Fruit fly (Drosophila melanogaster) whole organism: ENCODE results near the gene Prx4.

Experiments
- CG8478 ChIP-seq: fragments of >200 bp; optimal IDR thresholded peaks from 2 replicates; lab custom pipeline; 2018; ENCODE audit warnings: inconsistent platforms
- Dll ChIP-seq: fragments of >200 bp; optimal IDR thresholded peaks from 2 replicates; lab custom pipeline; 2017
- EcR ChIP-seq, 2 experiments: fragments of >200 bp; optimal IDR thresholded peaks; 2 replicates each; lab custom pipeline; 2017; ENCODE audit warnings: missing biosample characterization in 2 of 2, missing genetic modification characterization in 2 of 2, missing genetic modification reagents in 2 of 2
- pan ChIP-seq: fragments of >200 bp; optimal IDR thresholded peaks from 2 replicates; lab custom pipeline; 2017
- psq ChIP-seq: fragments of >200 bp; optimal IDR thresholded peaks from 2 replicates; lab custom pipeline; 2017
- usp ChIP-seq: fragments of >200 bp; optimal IDR thresholded peaks from 2 replicates; lab custom pipeline; 2017; ENCODE audit warnings: missing biosample characterization, missing genetic modification characterization, mixed read lengths

Gene Prx4

dm6 chr3L:3037822-3038563, 4.2 kb upstream of the Prx4 start:
- no peak for TF ChIP-seq EcR (GFP tag; optimal IDR thresholded peaks at IDR 0.05; lab: Kevin White, UChicago)
- TF ChIP-seq Dll, result no peak
- no peak for TF ChIP-seq pan
- TF ChIP-seq CG8478 (lab: Kevin White, UChicago), result no peak
- no peak for TF ChIP-seq psq

dm6 chr3L:3045256-3045743, 3.1 kb downstream of the Prx4 start:
- TF ChIP-seq Dll (no peak), psq (no peak), EcR (GFP tag; optimal IDR thresholded peaks at IDR 0.05; lab: Kevin White, UChicago) (no peak), usp (no peak), CG8478 (lab: Kevin White, UChicago) (no peak)

dm6 chr3L:3046325-3047156, 4.4 kb downstream of the Prx4 start, which contains the start of the genes scramb2 and Sk2:
Gene scramb2 (minus strand): TSS chr3L:3046812.
Gene Sk2 (plus strand): TSS chr3L:3047087.
- peak; percentile 52 for TF ChIP-seq Dll
- TF ChIP-seq CG8478 (lab: Kevin White, UChicago), result no peak

- TF ChIP-seq EcR (GFP tag; optimal IDR thresholded peaks at IDR 0.05; lab: Kevin White, UChicago) (no peak), CG8478 (lab: Kevin White, UChicago) (no peak), psq (no peak), pan (no peak), usp (no peak), Dll (no peak)
These were observed 6.5 kb downstream of the Prx4 start for dm6 chr3L:3048647-3049046.

- TF ChIP-seq EcR (GFP tag; optimal IDR thresholded peaks at IDR 0.05; lab: Kevin White, UChicago), result no peak
- TF ChIP-seq CG8478 (lab: Kevin White, UChicago), result no peak
- TF ChIP-seq pan, result no peak
- TF ChIP-seq psq, result no peak
- TF ChIP-seq Dll, result no peak
- TF ChIP-seq usp, result no peak
These were observed 8.0 kb downstream of the Prx4 start, which contains the start of gene CG32485 for dm6 chr3L:3050185-3050584. Gene CG32485 (plus strand): TSS chr3L:3050323.

dm6 chr3L:3052110-3052871, 10.1 kb downstream of the Prx4 start, which contains the start of gene CG1271:
Gene CG1271 (plus strand): TSS chr3L:3052514.
- no peak for TF ChIP-seq psq
- no peak for TF ChIP-seq usp
- no peak for TF ChIP-seq Dll
- TF ChIP-seq pan, result no peak

- TF ChIP-seq Dll, result no peak
- no peak for TF ChIP-seq usp
- TF ChIP-seq CG8478 (lab: Kevin White, UChicago), result no peak
- no peak for TF ChIP-seq psq
- TF ChIP-seq pan, result no peak
- no peak for TF ChIP-seq EcR (GFP tag; optimal IDR thresholded peaks at IDR 0.05; lab: Kevin White, UChicago)
These were observed 11.9 kb downstream of the Prx4 start for dm6 chr3L:3054099-3054498.

dm6 chr3L:3054851-3055250, 12.7 kb downstream of the Prx4 start, which contains the start of gene CG16753:
Gene CG16753 (plus strand): TSS chr3L:3055079.
- TF ChIP-seq pan (no peak), EcR (GFP tag; optimal IDR thresholded peaks at IDR 0.05; lab: Kevin White, UChicago) (no peak), Dll (no peak), psq (no peak), CG8478 (lab: Kevin White, UChicago) (no peak)

- TF ChIP-seq EcR (GFP tag; optimal IDR thresholded peaks at IDR 0.05; lab: Kevin White, UChicago), result peak in 1 of 2 experiments; percentile 57
- no peak for TF ChIP-seq pan
These were observed 17.1 kb downstream of the Prx4 start for dm6 chr3L:3058970-3059883.

dm6 chr3L:3060054-3060979, 18.2 kb downstream of the Prx4 start:
- no peak for TF ChIP-seq psq
- no peak for TF ChIP-seq pan
- TF ChIP-seq EcR (GFP tag; optimal IDR thresholded peaks at IDR 0.05; lab: Kevin White, UChicago), result no peak
- TF ChIP-seq usp, result no peak
- TF ChIP-seq CG8478 (lab: Kevin White, UChicago), result peak; percentile 7
- TF ChIP-seq Dll, result no peak

- peak; percentile 36 for TF ChIP-seq CG8478 (lab: Kevin White, UChicago)
- no peak for TF ChIP-seq EcR (GFP tag; optimal IDR thresholded peaks at IDR 0.05; lab: Kevin White, UChicago)
These were observed 27.6 kb downstream of the Prx4 start for dm6 chr3L:3069774-3070173.
